Fruit fly (Drosophila melanogaster): Measurements from ENCODE around the gene CG32986.

- TF ChIP-seq CG8478 (optimal IDR thresholded peaks at IDR 0.05) (no peak), CTCF (optimal IDR thresholded peaks at IDR 0.05) (no peak)
Measured at dm6 chr2L:8852235-8852634, 10.3 kb upstream of the CG32986 start.

Data from S2 (cell line).